Fruit fly (Drosophila melanogaster): ENCODE measurements around the gene CG5653.

dm6 chr3L:8958557-8958956 lies 7.6 kb downstream of the CG5653 start, which contains the start of gene CG13313:
- no peak for TF ChIP-seq CG8119 (GFP tag; IDR thresholded peaks at IDR 0.05)
- no peak for TF ChIP-seq CG31627 (GFP tag; optimal IDR thresholded peaks at IDR 0.05)
- TF ChIP-seq vri (GFP tag; optimal IDR thresholded peaks at IDR 0.05): no peak

Data from whole organism, prepupa.